Fruit fly (Drosophila melanogaster) whole organism, embryonic: Measurements from ENCODE around the gene Sgs1.

Source experiments
- ATbp ChIP-seq: fragments of 200-800 bp; sonication (Bioruptor generic); optimal IDR thresholded peaks from 2 replicates; lab custom pipeline; 2017; ENCODE audit warnings: missing biosample characterization, mild to moderate bottlenecking, missing genetic modification characterization, missing genetic modification reagents
- Blimp-1 ChIP-seq: fragments of 200-800 bp; sonication (Bioruptor generic); optimal IDR thresholded peaks from 3 replicates; lab custom pipeline; 2018; ENCODE audit warnings: missing biosample characterization, missing genetic modification characterization, mild to moderate bottlenecking, moderate library complexity, missing genetic modification reagents
- CG12769 ChIP-seq: fragments of 200-800 bp; sonication (Bioruptor generic); optimal IDR thresholded peaks from 2 replicates; lab custom pipeline; 2019; ENCODE audit warnings: missing biosample characterization, mild to moderate bottlenecking, missing genetic modification characterization, moderate library complexity
- CG15696 ChIP-seq: fragments of 200-800 bp; sonication (Bioruptor generic); optimal IDR thresholded peaks from 2 replicates; lab custom pipeline; 2019; ENCODE audit warnings: missing biosample characterization, mild to moderate bottlenecking, missing genetic modification characterization, moderate library complexity
- CG17186 ChIP-seq: fragments of 200-800 bp; sonication (Bioruptor generic); optimal IDR thresholded peaks from 3 replicates; lab custom pipeline; 2017; ENCODE audit warnings: missing biosample characterization, missing genetic modification reagents, missing genetic modification characterization
- CG17385 ChIP-seq: fragments of 200-800 bp; sonication (Bioruptor generic); optimal IDR thresholded peaks from 3 replicates; lab custom pipeline; 2018; ENCODE audit warnings: missing biosample characterization, mild to moderate bottlenecking, missing genetic modification characterization
- CG17829 ChIP-seq: fragments of 200-800 bp; optimal IDR thresholded peaks from 2 replicates; lab custom pipeline; 2019; ENCODE audit warnings: missing biosample characterization, mild to moderate bottlenecking, missing genetic modification characterization, moderate library complexity
- CG17912 ChIP-seq: fragments of 200-800 bp; sonication (Bioruptor generic); optimal IDR thresholded peaks from 2 replicates; lab custom pipeline; 2018; ENCODE audit warnings: missing biosample characterization, mild to moderate bottlenecking, missing genetic modification characterization
- CG1792 ChIP-seq: fragments of 200-800 bp; sonication (Bioruptor generic); optimal IDR thresholded peaks from 2 replicates; lab custom pipeline; 2016; ENCODE audit warnings: missing biosample characterization, missing genetic modification characterization
- CG18476 ChIP-seq: fragments of 200-800 bp; sonication (Bioruptor generic); optimal IDR thresholded peaks from 2 replicates; lab custom pipeline; 2016; ENCODE audit warnings: missing biosample characterization, mild to moderate bottlenecking, missing genetic modification characterization
- CG18619 ChIP-seq: fragments of 200-800 bp; sonication (Bioruptor generic); optimal IDR thresholded peaks from 3 replicates; lab custom pipeline; 2017; ENCODE audit warnings: missing biosample characterization, mild to moderate bottlenecking, missing genetic modification characterization
- CG2199 ChIP-seq: fragments of 200-800 bp; sonication (Bioruptor generic); IDR thresholded peaks from 3 replicates; pipeline ENCODE4 v1.3.6; 2022; ENCODE audit warnings: missing biosample characterization, missing genetic modification characterization
- CG2202 ChIP-seq: fragments of 200-800 bp; sonication (Bioruptor generic); optimal IDR thresholded peaks from 2 replicates; lab custom pipeline; 2018; ENCODE audit warnings: missing biosample characterization, mild to moderate bottlenecking, missing genetic modification characterization
- CG2678 ChIP-seq: fragments of 200-800 bp; sonication (Bioruptor generic); optimal IDR thresholded peaks from 3 replicates; lab custom pipeline; 2019; ENCODE audit warnings: missing biosample characterization, mild to moderate bottlenecking, missing genetic modification characterization, moderate library complexity
- CG3407 ChIP-seq: fragments of 200-800 bp; sonication (Bioruptor generic); optimal IDR thresholded peaks from 2 replicates; lab custom pipeline; 2018; ENCODE audit warnings: missing biosample characterization, mild to moderate bottlenecking, missing genetic modification characterization
- CG34376 ChIP-seq: fragments of 200-800 bp; sonication (Bioruptor generic); optimal IDR thresholded peaks from 2 replicates; lab custom pipeline; 2018; ENCODE audit warnings: missing biosample characterization, mild to moderate bottlenecking, missing genetic modification characterization
- CG3847 ChIP-seq: fragments of 200-800 bp; sonication (Bioruptor generic); IDR thresholded peaks from 2 replicates; pipeline ENCODE4 v1.3.6; 2022; ENCODE audit warnings: missing biosample characterization, missing genetic modification characterization
- CG4360 ChIP-seq: fragments of 200-800 bp; sonication (Bioruptor generic); IDR thresholded peaks from 2 replicates; pipeline ENCODE4 v1.3.6; 2022; ENCODE audit warnings: missing biosample characterization, missing genetic modification characterization
- CG4617 ChIP-seq: fragments of 200-800 bp; sonication (Bioruptor generic); optimal IDR thresholded peaks from 3 replicates; lab custom pipeline; 2016; ENCODE audit warnings: missing biosample characterization, missing genetic modification characterization, borderline replicate concordance
- CoRest ChIP-seq: fragments of 200-800 bp; sonication (Bioruptor generic); optimal IDR thresholded peaks from 3 replicates; lab custom pipeline; 2018; ENCODE audit warnings: missing biosample characterization, mild to moderate bottlenecking, missing genetic modification characterization, moderate library complexity
- D ChIP-seq, 2 experiments: fragments of 200-800 bp in 1 of 2; fragments of >200 bp in 1 of 2; sonication (Bioruptor generic) in 1 of 2; optimal IDR thresholded peaks; 2 replicates in 1 of 2; 3 replicates in 1 of 2; lab custom pipeline; 2017; ENCODE audit warnings: mild to moderate bottlenecking in 1 of 2, missing biosample characterization in 1 of 2, missing genetic modification characterization in 1 of 2, missing genetic modification reagents in 1 of 2
- Lhr ChIP-seq: fragments of 200-800 bp; sonication (Bioruptor generic); optimal IDR thresholded peaks from 3 replicates; lab custom pipeline; 2017; ENCODE audit warnings: mild to moderate bottlenecking, missing biosample characterization, missing genetic modification reagents, missing genetic modification characterization
- Meics ChIP-seq: fragments of 200-800 bp; sonication (Bioruptor generic); optimal IDR thresholded peaks from 2 replicates; lab custom pipeline; 2017; ENCODE audit warnings: missing biosample characterization, mild to moderate bottlenecking, missing genetic modification characterization
- Mrtf ChIP-seq: fragments of 200-800 bp; sonication (Bioruptor generic); IDR thresholded peaks from 3 replicates; pipeline ENCODE4 v1.3.6; 2022; ENCODE audit warnings: missing biosample characterization, missing genetic modification characterization
- NFAT ChIP-seq: fragments of 200-800 bp; sonication (Bioruptor generic); IDR thresholded peaks from 2 replicates; pipeline ENCODE4 v1.3.6; 2022; ENCODE audit warnings: missing biosample characterization, missing genetic modification characterization
- Neu2 ChIP-seq: fragments of 200-800 bp; sonication (Bioruptor generic); optimal IDR thresholded peaks from 3 replicates; lab custom pipeline; 2016; ENCODE audit warnings: missing biosample characterization, missing genetic modification characterization, borderline replicate concordance
- Trl ChIP-seq, 3 experiments: fragments of >200 bp in 2 of 3; fragments of 200-800 bp in 1 of 3; sonication (Bioruptor generic) in 1 of 3; optimal IDR thresholded peaks; 2 replicates in 1 of 3; 3 replicates in 2 of 3; lab custom pipeline; 2016 to 2017; ENCODE audit warnings: missing biosample characterization in 1 of 3, missing genetic modification characterization in 1 of 3
- ato ChIP-seq: fragments of 200-800 bp; sonication (Bioruptor generic); IDR thresholded peaks from 2 replicates; pipeline ENCODE4 v1.3.6; 2022; ENCODE audit warnings: missing biosample characterization, missing genetic modification characterization; ENCODE audit not compliant: partially characterized antibody
- br ChIP-seq: fragments of >200 bp; optimal IDR thresholded peaks from 2 replicates; lab custom pipeline; 2017
- cg ChIP-seq: fragments of 200-800 bp; sonication (Bioruptor generic); optimal IDR thresholded peaks from 3 replicates; lab custom pipeline; 2019; ENCODE audit warnings: missing biosample characterization, mild to moderate bottlenecking, missing genetic modification characterization, moderate library complexity
- cwo ChIP-seq: fragments of 200-800 bp; sonication (Bioruptor generic); optimal IDR thresholded peaks from 3 replicates; lab custom pipeline; 2017; ENCODE audit warnings: missing biosample characterization, missing genetic modification characterization, mild to moderate bottlenecking, moderate library complexity, missing genetic modification reagents
- disco-r ChIP-seq: fragments of 200-800 bp; sonication (Bioruptor generic); optimal IDR thresholded peaks from 2 replicates; lab custom pipeline; 2016; ENCODE audit warnings: missing biosample characterization, missing genetic modification characterization
- dm ChIP-seq: fragments of 200-800 bp; sonication (Bioruptor generic); optimal IDR thresholded peaks from 3 replicates; lab custom pipeline; 2016; ENCODE audit warnings: missing biosample characterization, missing genetic modification characterization
- ems ChIP-seq: fragments of 200-800 bp; sonication (Bioruptor generic); optimal IDR thresholded peaks from 3 replicates; lab custom pipeline; 2016; ENCODE audit warnings: missing biosample characterization, missing genetic modification characterization
- eve ChIP-seq, 2 experiments: fragments of >200 bp; optimal IDR thresholded peaks; 2 replicates each; lab custom pipeline; 2017; ENCODE audit warnings: missing biosample characterization in 2 of 2, missing genetic modification characterization in 2 of 2
- ewg ChIP-seq: fragments of 200-800 bp; sonication (Bioruptor generic); optimal IDR thresholded peaks from 3 replicates; lab custom pipeline; 2017; ENCODE audit warnings: mild to moderate bottlenecking, missing biosample characterization, missing genetic modification reagents, missing genetic modification characterization
- exex ChIP-seq: fragments of 200-800 bp; sonication (Bioruptor generic); optimal IDR thresholded peaks from 4 replicates; lab custom pipeline; 2018; ENCODE audit warnings: missing biosample characterization, mild to moderate bottlenecking, missing genetic modification characterization, moderate library complexity
- eyg ChIP-seq: fragments of 200-800 bp; sonication (Bioruptor generic); optimal IDR thresholded peaks from 3 replicates; lab custom pipeline; 2016; ENCODE audit warnings: missing biosample characterization, missing genetic modification characterization
- gcm2 ChIP-seq: fragments of 200-800 bp; sonication (Bioruptor generic); optimal IDR thresholded peaks from 2 replicates; lab custom pipeline; 2016; ENCODE audit warnings: missing biosample characterization, missing genetic modification characterization
- lab ChIP-seq: fragments of 200-800 bp; sonication (Bioruptor generic); optimal IDR thresholded peaks from 3 replicates; lab custom pipeline; 2017; ENCODE audit warnings: missing biosample characterization, missing genetic modification characterization, mild to moderate bottlenecking, moderate library complexity, missing genetic modification reagents
- mam ChIP-seq: fragments of 200-800 bp; sonication (Bioruptor generic); optimal IDR thresholded peaks from 3 replicates; lab custom pipeline; 2016; ENCODE audit warnings: missing biosample characterization, missing genetic modification characterization
- mld ChIP-seq: fragments of 200-800 bp; sonication (Bioruptor generic); IDR thresholded peaks from 3 replicates; pipeline ENCODE4 v1.3.6; 2022; ENCODE audit warnings: missing biosample characterization, missing genetic modification characterization; ENCODE audit not compliant: partially characterized antibody
- pfk ChIP-seq: fragments of 200-800 bp; sonication (Bioruptor generic); optimal IDR thresholded peaks from 2 replicates; lab custom pipeline; 2018; ENCODE audit warnings: missing biosample characterization, mild to moderate bottlenecking, missing genetic modification characterization, moderate library complexity
- scrt ChIP-seq: fragments of 200-800 bp; sonication (Bioruptor generic); optimal IDR thresholded peaks from 2 replicates; lab custom pipeline; 2018; ENCODE audit warnings: missing biosample characterization, mild to moderate bottlenecking, missing genetic modification characterization, moderate library complexity
- slp2 ChIP-seq: fragments of 200-800 bp; sonication (Bioruptor generic); optimal IDR thresholded peaks from 2 replicates; lab custom pipeline; 2016; ENCODE audit warnings: missing biosample characterization, missing genetic modification characterization
- so ChIP-seq: fragments of 200-800 bp; sonication (Bioruptor generic); IDR thresholded peaks from 3 replicates; pipeline ENCODE4 v1.3.6; 2022; ENCODE audit warnings: missing biosample characterization, missing genetic modification characterization
- trem ChIP-seq: fragments of 200-800 bp; optimal IDR thresholded peaks from 3 replicates; lab custom pipeline; 2019; ENCODE audit warnings: missing biosample characterization, mild to moderate bottlenecking, missing genetic modification characterization, moderate library complexity
- wek ChIP-seq: fragments of 200-800 bp; sonication (Bioruptor generic); optimal IDR thresholded peaks from 3 replicates; lab custom pipeline; 2018; ENCODE audit warnings: missing biosample characterization, mild to moderate bottlenecking, missing genetic modification characterization, moderate library complexity
- zen ChIP-seq: fragments of 200-800 bp; sonication (Bioruptor generic); optimal IDR thresholded peaks from 3 replicates; lab custom pipeline; 2018; ENCODE audit warnings: missing biosample characterization, mild to moderate bottlenecking, missing genetic modification characterization, moderate library complexity

Gene Sgs1

dm6 chr2L:4907986-4908385 is 29.2 kb upstream of the Sgs1 start (continued):
- TF ChIP-seq CoRest (tag; lab: Kevin White, UChicago), result peak; percentile 74
- peak; percentile 76 for TF ChIP-seq Blimp-1 (GFP tag; lab: Kevin White, UChicago)
- TF ChIP-seq pfk, result no peak
- TF ChIP-seq mam (GFP tag; lab: Kevin White, UChicago), result no peak
- no peak for TF ChIP-seq ems (GFP tag; lab: Kevin White, UChicago)
- TF ChIP-seq br (lab: Kevin White, UChicago), result no peak
- no peak for TF ChIP-seq gcm2 (GFP tag; lab: Kevin White, UChicago)
- peak; percentile 14 for TF ChIP-seq CG2202 (tag; lab: Kevin White, UChicago)
- TF ChIP-seq CG4617 (GFP tag; lab: Kevin White, UChicago), result peak; percentile 11
- TF ChIP-seq ato (GFP tag; lab: Robert Waterston, UW), result no peak
- peak; percentile 81 for TF ChIP-seq ATbp (GFP tag; lab: Kevin White, UChicago)
- TF ChIP-seq Neu2, result no peak
- TF ChIP-seq CG17385 (GFP tag; lab: Kevin White, UChicago), result peak; percentile 79
- TF ChIP-seq CG18476 (GFP tag; lab: Kevin White, UChicago), result peak; percentile 0
- no peak for TF ChIP-seq CG1792
- no peak for TF ChIP-seq CG17186 (GFP tag; lab: Kevin White, UChicago)
- TF ChIP-seq CG12769 (tag; lab: Kevin White, UChicago), result peak; percentile 36
- peak; percentile 8 for TF ChIP-seq CG15696 (tag; lab: Kevin White, UChicago)
- TF ChIP-seq cwo (GFP tag; lab: Kevin White, UChicago), result peak; percentile 35
- 0 out of 3 replicates have a peak, but pooled peaks have one; percentile 33 for TF ChIP-seq CG2199 (GFP tag; lab: Robert Waterston, UW)
- TF ChIP-seq wek (GFP tag; lab: Kevin White, UChicago), result peak; percentile 43
- no peak for TF ChIP-seq Trl (optimal IDR thresholded peaks at IDR 0.05; lab: Kevin White, UChicago)
- no peak for TF ChIP-seq Trl (GFP tag; optimal IDR thresholded peaks at IDR 0.05; lab: Kevin White, UChicago)
- peak; percentile 31 for TF ChIP-seq scrt (GFP tag; lab: Kevin White, UChicago)
- TF ChIP-seq Meics (GFP tag; lab: Kevin White, UChicago), result peak; percentile 54
- TF ChIP-seq slp2 (GFP tag; lab: Kevin White, UChicago), result no peak
- peak; percentile 84 for TF ChIP-seq CG2678 (tag; lab: Kevin White, UChicago)
- peak in 1 of 2 experiments; percentile 90 for TF ChIP-seq eve (GFP tag; optimal IDR thresholded peaks at IDR 0.05; lab: Kevin White, UChicago)
- no peak for TF ChIP-seq mld (GFP tag; lab: Robert Waterston, UW)
- TF ChIP-seq zen (tag; lab: Kevin White, UChicago), result peak; percentile 55
- no peak for TF ChIP-seq cg (GFP tag; lab: Kevin White, UChicago)
- TF ChIP-seq CG4360 (GFP tag; lab: Robert Waterston, UW), result no peak
- peak; percentile 7 for TF ChIP-seq trem (tag; lab: Kevin White, UChicago)
- TF ChIP-seq disco-r (GFP tag; lab: Kevin White, UChicago), result no peak
- TF ChIP-seq Lhr, result peak; percentile 11
- TF ChIP-seq eyg (GFP tag; lab: Kevin White, UChicago), result no peak
- TF ChIP-seq so (GFP tag; lab: Robert Waterston, UW), result peak; percentile 74; the same call in 2 of the 3 replicates
- TF ChIP-seq CG3847 (GFP tag; lab: Robert Waterston, UW), result no peak
- TF ChIP-seq lab (GFP tag; lab: Kevin White, UChicago), result peak; percentile 69
- peak; percentile 64 for TF ChIP-seq ewg
- TF ChIP-seq D (optimal IDR thresholded peaks at IDR 0.05; lab: Kevin White, UChicago), result no peak
- TF ChIP-seq D (GFP tag; optimal IDR thresholded peaks at IDR 0.05; lab: Kevin White, UChicago), result peak; percentile 60
- TF ChIP-seq CG34376, result no peak
- TF ChIP-seq Mrtf (GFP tag; lab: Robert Waterston, UW), result no peak
- TF ChIP-seq CG18619, result peak; percentile 55
- TF ChIP-seq CG17829 (tag; lab: Kevin White, UChicago), result peak; percentile 72
- TF ChIP-seq CG3407 (GFP tag; lab: Kevin White, UChicago), result peak; percentile 75
- no peak for TF ChIP-seq dm (GFP tag; lab: Kevin White, UChicago)
- TF ChIP-seq NFAT (GFP tag; lab: Robert Waterston, UW), result no peak
- TF ChIP-seq exex (tag; lab: Kevin White, UChicago), result peak; percentile 16
- peak; percentile 11 for TF ChIP-seq CG17912 (GFP tag; lab: Kevin White, UChicago)
